Fruit fly (Drosophila melanogaster) whole organism, embryonic: ENCODE data around the gene Dscam2.

ENCODE experiments used
- Antp ChIP-seq: fragments of 200-800 bp; sonication (Bioruptor generic); optimal IDR thresholded peaks from 3 replicates; lab custom pipeline; 2016; ENCODE audit warnings: missing biosample characterization, missing genetic modification characterization
- Asciz ChIP-seq: fragments of 200-800 bp; sonication (Bioruptor generic); optimal IDR thresholded peaks from 2 replicates; lab custom pipeline; 2017; ENCODE audit warnings: missing biosample characterization, mild to moderate bottlenecking, missing genetic modification characterization, missing genetic modification reagents
- Awh ChIP-seq: fragments of 200-800 bp; sonication (Bioruptor generic); IDR thresholded peaks from 2 replicates; pipeline ENCODE4, ENCODE4 v1.3.6; 2022; ENCODE audit warnings: missing biosample characterization, missing genetic modification characterization
- Bdp1 ChIP-seq: fragments of 200-800 bp; sonication (Bioruptor generic); optimal IDR thresholded peaks from 3 replicates; lab custom pipeline; 2016; ENCODE audit warnings: missing biosample characterization, missing genetic modification characterization
- Bgb ChIP-seq: fragments of 200-800 bp; sonication (Bioruptor generic); IDR thresholded peaks from 2 replicates; pipeline ENCODE4 v1.3.6; 2022; ENCODE audit warnings: missing biosample characterization, missing genetic modification characterization; ENCODE audit not compliant: partially characterized antibody
- CG10979 ChIP-seq: fragments of 200-800 bp; sonication (Bioruptor generic); optimal IDR thresholded peaks from 2 replicates; lab custom pipeline; 2018; ENCODE audit warnings: missing biosample characterization, mild to moderate bottlenecking, missing genetic modification characterization, moderate library complexity
- CG11085 ChIP-seq: fragments of 200-800 bp; sonication (Bioruptor generic); IDR thresholded peaks from 2 replicates; pipeline ENCODE4 v1.3.6; 2022; ENCODE audit warnings: missing biosample characterization, missing genetic modification characterization
- CG11456 ChIP-seq: fragments of 200-800 bp; sonication (Bioruptor generic); IDR thresholded peaks from 3 replicates; pipeline ENCODE4 v1.3.6; 2022; ENCODE audit warnings: missing biosample characterization, missing genetic modification characterization
- CG11723 ChIP-seq: fragments of 200-800 bp; sonication (Bioruptor generic); optimal IDR thresholded peaks from 2 replicates; lab custom pipeline; 2017; ENCODE audit warnings: missing biosample characterization, mild to moderate bottlenecking, missing genetic modification characterization
- CG14667 ChIP-seq: fragments of 200-800 bp; sonication (Bioruptor generic); IDR thresholded peaks from 2 replicates; pipeline ENCODE4 v1.3.6; 2022; ENCODE audit warnings: missing biosample characterization, missing genetic modification characterization
- CG15514 ChIP-seq: fragments of 200-800 bp; sonication (Bioruptor generic); optimal IDR thresholded peaks from 3 replicates; lab custom pipeline; 2017; ENCODE audit warnings: missing biosample characterization, missing genetic modification characterization, mild to moderate bottlenecking, moderate library complexity, missing genetic modification reagents
- CG1602 ChIP-seq: fragments of 200-800 bp; sonication (Bioruptor generic); optimal IDR thresholded peaks from 3 replicates; lab custom pipeline; 2016; ENCODE audit warnings: missing biosample characterization, missing genetic modification characterization
- CG1792 ChIP-seq: fragments of 200-800 bp; sonication (Bioruptor generic); optimal IDR thresholded peaks from 2 replicates; lab custom pipeline; 2016; ENCODE audit warnings: missing biosample characterization, missing genetic modification characterization
- CG2116 ChIP-seq: fragments of 200-800 bp; sonication (Bioruptor generic); optimal IDR thresholded peaks from 3 replicates; lab custom pipeline; 2018; ENCODE audit warnings: missing biosample characterization, mild to moderate bottlenecking, missing genetic modification characterization
- CG33213 ChIP-seq: fragments of 200-800 bp; sonication (Bioruptor generic); optimal IDR thresholded peaks from 3 replicates; lab custom pipeline; 2016; ENCODE audit warnings: missing biosample characterization, missing genetic modification characterization
- CG3838 ChIP-seq: fragments of 200-800 bp; sonication (Bioruptor generic); optimal IDR thresholded peaks from 3 replicates; lab custom pipeline; 2016; ENCODE audit warnings: missing biosample characterization, missing genetic modification characterization
- CG3847 ChIP-seq: fragments of 200-800 bp; sonication (Bioruptor generic); IDR thresholded peaks from 2 replicates; pipeline ENCODE4 v1.3.6; 2022; ENCODE audit warnings: missing biosample characterization, missing genetic modification characterization
- CG4328 ChIP-seq: fragments of 200-800 bp; sonication (Bioruptor generic); optimal IDR thresholded peaks from 3 replicates; lab custom pipeline; 2017; ENCODE audit warnings: missing biosample characterization, missing genetic modification reagents, missing genetic modification characterization
- CG6689 ChIP-seq: fragments of 200-800 bp; sonication (Bioruptor generic); IDR thresholded peaks from 2 replicates; pipeline ENCODE4 v1.3.6; 2022; ENCODE audit warnings: missing biosample characterization, missing genetic modification characterization
- CG6791 ChIP-seq: fragments of 200-800 bp; sonication (Bioruptor generic); IDR thresholded peaks from 3 replicates; pipeline ENCODE4 v1.3.6; 2022; ENCODE audit warnings: missing biosample characterization, missing genetic modification characterization; ENCODE audit not compliant: partially characterized antibody
- CG8388 ChIP-seq: fragments of 200-800 bp; sonication (Bioruptor generic); optimal IDR thresholded peaks from 2 replicates; lab custom pipeline; 2019; ENCODE audit warnings: missing biosample characterization, mild to moderate bottlenecking, missing genetic modification characterization, moderate library complexity
- CoRest ChIP-seq: fragments of 200-800 bp; sonication (Bioruptor generic); optimal IDR thresholded peaks from 3 replicates; lab custom pipeline; 2018; ENCODE audit warnings: missing biosample characterization, mild to moderate bottlenecking, missing genetic modification characterization, moderate library complexity
- Dbx ChIP-seq: fragments of 200-800 bp; sonication (Bioruptor generic); IDR thresholded peaks from 3 replicates; pipeline ENCODE4 v1.3.6; 2022; ENCODE audit warnings: missing biosample characterization, missing genetic modification characterization
- ERR ChIP-seq: fragments of 200-800 bp; sonication (Bioruptor generic); optimal IDR thresholded peaks from 2 replicates; lab custom pipeline; 2016; ENCODE audit warnings: missing biosample characterization, missing genetic modification characterization
- Fer1 ChIP-seq: fragments of 200-800 bp; sonication (Bioruptor generic); optimal IDR thresholded peaks from 2 replicates; lab custom pipeline; 2017; ENCODE audit warnings: missing biosample characterization, mild to moderate bottlenecking, missing genetic modification characterization
- GATAe ChIP-seq: fragments of 200-800 bp; sonication (Bioruptor generic); conservative IDR thresholded peaks from 2 replicates; pipeline ENCODE4 v1.3.6; 2022; ENCODE audit warnings: missing biosample characterization, missing genetic modification characterization
- Hr51 ChIP-seq, 2 experiments: fragments of 200-800 bp; sonication (Bioruptor generic); optimal IDR thresholded peaks; 2 replicates in 1 of 2; 3 replicates in 1 of 2; lab custom pipeline; 2016 to 2018; ENCODE audit warnings: missing biosample characterization in 2 of 2, missing genetic modification characterization in 2 of 2, mild to moderate bottlenecking in 1 of 2, moderate library complexity in 1 of 2
- Lhr ChIP-seq: fragments of 200-800 bp; sonication (Bioruptor generic); optimal IDR thresholded peaks from 3 replicates; lab custom pipeline; 2017; ENCODE audit warnings: mild to moderate bottlenecking, missing biosample characterization, missing genetic modification reagents, missing genetic modification characterization
- Myb ChIP-seq: fragments of 200-800 bp; sonication (Bioruptor generic); optimal IDR thresholded peaks from 2 replicates; lab custom pipeline; 2016; ENCODE audit warnings: missing biosample characterization, missing genetic modification characterization
- Nf-YA ChIP-seq: fragments of 200-800 bp; sonication (Bioruptor generic); IDR thresholded peaks from 2 replicates; pipeline ENCODE4 v1.3.6; 2022; ENCODE audit warnings: missing biosample characterization, missing genetic modification characterization
- Nf-YC ChIP-seq: fragments of 200-800 bp; optimal IDR thresholded peaks from 3 replicates; lab custom pipeline; 2019; ENCODE audit warnings: missing biosample characterization, mild to moderate bottlenecking, missing genetic modification characterization, moderate library complexity
- NfI ChIP-seq: fragments of 200-800 bp; sonication (Bioruptor generic); optimal IDR thresholded peaks from 3 replicates; lab custom pipeline; 2018; ENCODE audit warnings: missing biosample characterization, mild to moderate bottlenecking, missing genetic modification characterization, moderate library complexity
- TFAM ChIP-seq: fragments of 200-800 bp; sonication (Bioruptor generic); optimal IDR thresholded peaks from 2 replicates; lab custom pipeline; 2017; ENCODE audit warnings: missing biosample characterization, missing genetic modification characterization, inconsistent platforms
- Tbp ChIP-seq: fragments of >200 bp; optimal IDR thresholded peaks from 2 replicates; lab custom pipeline; 2018; ENCODE audit warnings: missing biosample characterization, missing genetic modification characterization
- YL-1 ChIP-seq: fragments of 200-800 bp; sonication (Bioruptor generic); optimal IDR thresholded peaks from 3 replicates; lab custom pipeline; 2017; ENCODE audit warnings: missing biosample characterization, mild to moderate bottlenecking, missing genetic modification characterization
- abd-A ChIP-seq: fragments of 200-800 bp; sonication (Bioruptor generic); optimal IDR thresholded peaks from 3 replicates; lab custom pipeline; 2019; ENCODE audit warnings: missing biosample characterization, mild to moderate bottlenecking, missing genetic modification characterization, moderate library complexity
- br ChIP-seq: fragments of >200 bp; optimal IDR thresholded peaks from 2 replicates; lab custom pipeline; 2017
- dm ChIP-seq: fragments of 200-800 bp; sonication (Bioruptor generic); optimal IDR thresholded peaks from 3 replicates; lab custom pipeline; 2016; ENCODE audit warnings: missing biosample characterization, missing genetic modification characterization
- eyg ChIP-seq: fragments of 200-800 bp; sonication (Bioruptor generic); optimal IDR thresholded peaks from 3 replicates; lab custom pipeline; 2016; ENCODE audit warnings: missing biosample characterization, missing genetic modification characterization
- gfzf ChIP-seq: fragments of 200-800 bp; sonication (Bioruptor generic); optimal IDR thresholded peaks from 2 replicates; lab custom pipeline; 2016; ENCODE audit warnings: missing biosample characterization, mild to moderate bottlenecking, missing genetic modification characterization, moderate library complexity
- h ChIP-seq: fragments of >200 bp; optimal IDR thresholded peaks from 2 replicates; lab custom pipeline; 2017
- lbe ChIP-seq: fragments of 200-800 bp; sonication (Bioruptor generic); optimal IDR thresholded peaks from 2 replicates; lab custom pipeline; 2016; ENCODE audit warnings: missing biosample characterization, mild to moderate bottlenecking, missing genetic modification characterization
- luna ChIP-seq: fragments of 200-800 bp; sonication (Bioruptor generic); optimal IDR thresholded peaks from 2 replicates; lab custom pipeline; 2016; ENCODE audit warnings: missing biosample characterization, missing genetic modification characterization
- mam ChIP-seq: fragments of 200-800 bp; sonication (Bioruptor generic); optimal IDR thresholded peaks from 3 replicates; lab custom pipeline; 2016; ENCODE audit warnings: missing biosample characterization, missing genetic modification characterization
- nom ChIP-seq: fragments of 200-800 bp; sonication (Bioruptor generic); optimal IDR thresholded peaks from 2 replicates; lab custom pipeline; 2017; ENCODE audit warnings: missing biosample characterization, missing genetic modification characterization, mild to moderate bottlenecking, moderate library complexity, missing genetic modification reagents
- odd ChIP-seq: fragments of 200-800 bp; sonication (Bioruptor generic); optimal IDR thresholded peaks from 2 replicates; lab custom pipeline; 2017; ENCODE audit warnings: missing biosample characterization, mild to moderate bottlenecking, missing genetic modification characterization
- pb ChIP-seq: fragments of 200-800 bp; sonication (Bioruptor generic); optimal IDR thresholded peaks from 3 replicates; lab custom pipeline; 2016; ENCODE audit warnings: missing biosample characterization, missing genetic modification characterization
- zfh1 ChIP-seq: fragments of 200-800 bp; sonication (Bioruptor generic); IDR thresholded peaks from 3 replicates; pipeline ENCODE4 v1.3.6; 2022; ENCODE audit warnings: missing biosample characterization, missing genetic modification characterization
- zfh2 ChIP-seq: fragments of 200-800 bp; sonication (Bioruptor generic); optimal IDR thresholded peaks from 2 replicates; lab custom pipeline; 2016; ENCODE audit warnings: missing biosample characterization, missing genetic modification characterization

Dscam2 gene

dm6 chr3L:7133699-7134655, 55.8 kb downstream of the Dscam2 start, which contains the start of gene melt (continued):
- peak; percentile 82 for TF ChIP-seq NfI (GFP tag; lab: Kevin White, UChicago)
- no peak for TF ChIP-seq h (lab: Kevin White, UChicago)
- TF ChIP-seq CG6791 (GFP tag; lab: Robert Waterston, UW): no peak; the same call in 2 of the 3 replicates
- TF ChIP-seq Asciz: peak; percentile 81
- TF ChIP-seq Bdp1 (GFP tag; lab: Kevin White, UChicago): peak; percentile 66
- TF ChIP-seq GATAe: no peak
- TF ChIP-seq Dbx (GFP tag; lab: Robert Waterston, UW): peak; percentile 72
- no peak; the same call in 1 of the 3 replicates for TF ChIP-seq zfh1
- peak; percentile 64 for TF ChIP-seq lbe (GFP tag; lab: Kevin White, UChicago)
- peak; percentile 68 for TF ChIP-seq CG4328
- peak; percentile 89 for TF ChIP-seq CG1602 (GFP tag; lab: Kevin White, UChicago)
- TF ChIP-seq CG8388 (GFP tag; lab: Kevin White, UChicago): peak; percentile 77
- peak; percentile 75 for TF ChIP-seq CG11723 (GFP tag; lab: Kevin White, UChicago)
- TF ChIP-seq mam (GFP tag; lab: Kevin White, UChicago): peak; percentile 91
- TF ChIP-seq CG1792 (GFP tag; lab: Kevin White, UChicago): peak; percentile 82
- TF ChIP-seq CG33213 (GFP tag; lab: Kevin White, UChicago): peak; percentile 58
- peak; percentile 87 to 91 for TF ChIP-seq Hr51 (GFP tag; optimal IDR thresholded peaks at IDR 0.05; lab: Kevin White, UChicago)
- peak; percentile 94 for TF ChIP-seq CoRest (tag; lab: Kevin White, UChicago)
- no peak for TF ChIP-seq gfzf
- TF ChIP-seq CG3838 (GFP tag; lab: Kevin White, UChicago): peak; percentile 68
- peak; percentile 71 for TF ChIP-seq Myb
- TF ChIP-seq Lhr (GFP tag; lab: Kevin White, UChicago): peak; percentile 72
- peak; percentile 83 for TF ChIP-seq Fer1
- peak; percentile 24 for TF ChIP-seq abd-A (tag; lab: Kevin White, UChicago)
- peak; percentile 65 for TF ChIP-seq nom (GFP tag; lab: Kevin White, UChicago)
- peak; percentile 31 for TF ChIP-seq luna (GFP tag; lab: Kevin White, UChicago)
- TF ChIP-seq CG3847 (GFP tag; lab: Robert Waterston, UW): peak; percentile 76
- TF ChIP-seq zfh2 (GFP tag; lab: Kevin White, UChicago): peak; percentile 92
- TF ChIP-seq Tbp (GFP tag; lab: Kevin White, UChicago): no peak
- peak; percentile 69 for TF ChIP-seq CG15514 (GFP tag; lab: Kevin White, UChicago)
- peak; percentile 76 for TF ChIP-seq ERR (GFP tag; lab: Kevin White, UChicago)
- peak; percentile 26; the same call in 1 of the 2 replicates for TF ChIP-seq Nf-YA (GFP tag; lab: Robert Waterston, UW)
- peak; percentile 72 for TF ChIP-seq dm
- peak; percentile 83 for TF ChIP-seq pb (GFP tag; lab: Kevin White, UChicago)
- TF ChIP-seq br (lab: Kevin White, UChicago): no peak
- TF ChIP-seq Awh (GFP tag; lab: Robert Waterston, UW): peak; percentile 39; the same call in 1 of the 2 replicates
- TF ChIP-seq CG6689 (GFP tag; lab: Robert Waterston, UW): peak; percentile 90
- TF ChIP-seq Bgb: peak; percentile 73
- TF ChIP-seq YL-1 (GFP tag; lab: Kevin White, UChicago): no peak
- TF ChIP-seq CG11456: 0 out of 3 replicates have a peak, but pooled peaks have one; percentile 56
- TF ChIP-seq CG2116 (GFP tag; lab: Kevin White, UChicago): peak; percentile 71
- peak; percentile 84 for TF ChIP-seq Antp (GFP tag; lab: Kevin White, UChicago)
- TF ChIP-seq Nf-YC (tag; lab: Kevin White, UChicago): peak; percentile 75
- peak; percentile 89 for TF ChIP-seq CG10979
- TF ChIP-seq eyg (GFP tag; lab: Kevin White, UChicago): peak; percentile 86
- peak; percentile 35 for TF ChIP-seq TFAM
- peak; percentile 78 for TF ChIP-seq odd
- TF ChIP-seq CG11085 (GFP tag; lab: Robert Waterston, UW): peak; percentile 48
- peak; percentile 76 for TF ChIP-seq CG14667 (GFP tag; lab: Robert Waterston, UW)
